Worm (Caenorhabditis elegans): ENCODE measurements around the gene K11H12.5.

K11H12.5 gene

DNA sequence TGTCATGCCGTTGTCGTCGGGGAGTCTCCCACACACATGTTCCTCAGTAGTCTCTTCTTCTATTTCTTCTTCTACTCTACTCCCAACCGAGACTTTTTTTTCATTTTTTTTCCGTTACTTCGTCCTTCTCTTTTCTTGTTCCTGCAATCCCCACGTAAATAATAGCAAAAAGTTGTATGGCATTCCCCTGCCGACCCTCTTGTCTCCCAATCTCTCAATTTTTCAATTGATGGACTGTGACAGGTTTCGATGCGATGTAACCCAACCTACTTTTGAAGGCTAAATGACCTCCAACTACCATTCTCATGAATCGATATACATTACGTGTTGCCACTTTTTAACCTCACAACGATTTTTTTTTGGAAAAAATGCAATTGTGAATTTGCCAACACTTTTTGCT, 12.3 kb upstream of the K11H12.5 start:
- TF ChIP-seq unc-62 (GFP tag; optimal IDR thresholded peaks at IDR 0.05), result no peak

DNA sequence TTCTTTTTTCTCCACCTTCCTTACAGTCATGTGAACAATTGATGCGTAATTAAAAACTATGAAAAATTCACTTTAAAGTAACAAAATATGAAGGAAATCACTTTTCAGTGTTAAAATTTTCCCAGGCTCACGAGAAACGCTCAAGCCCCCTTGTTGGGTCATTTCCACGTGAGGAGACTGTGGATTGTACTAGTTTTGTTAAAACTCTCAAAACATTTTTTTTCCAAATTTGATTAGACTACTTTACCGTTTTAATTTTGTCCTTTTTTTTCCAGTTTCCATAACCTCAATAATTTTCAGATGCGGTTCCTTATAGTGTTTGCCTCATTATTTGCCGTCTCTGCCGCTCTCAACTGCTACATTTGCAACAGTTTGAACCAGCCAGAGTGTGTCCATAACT, 11.2 kb upstream of the K11H12.5 start, which contains the start of gene K11H12.7:
K11H12.7 (plus strand) TSS at position 301 of the 400 bp plus-strand sequence.
- no peak for TF ChIP-seq unc-62 (GFP tag; optimal IDR thresholded peaks at IDR 0.05)

DNA sequence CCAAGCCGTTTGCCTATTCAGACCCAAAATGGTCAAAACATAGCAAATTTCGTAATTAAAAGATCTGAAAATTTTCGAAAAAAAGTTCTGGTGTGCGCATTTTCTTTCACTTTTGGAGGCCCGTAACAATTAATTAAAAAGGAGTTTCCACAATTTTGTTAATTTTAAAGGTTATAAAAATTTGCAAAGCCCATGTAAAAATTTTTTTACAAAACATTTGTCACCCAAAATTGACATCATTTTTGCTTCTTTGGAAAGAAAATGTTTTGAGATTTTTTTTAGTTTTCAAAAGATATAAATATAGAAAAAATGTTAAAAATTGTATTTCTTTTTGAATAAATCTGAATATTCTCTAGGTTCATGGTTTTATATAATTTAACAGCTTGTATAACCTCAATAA, 9.4 kb upstream of the K11H12.5 start, which contains the start of gene K11H12.6:
K11H12.6 (plus strand) TSS at position 301 of the 400 bp plus-strand sequence.
- no peak for TF ChIP-seq unc-62 (GFP tag; optimal IDR thresholded peaks at IDR 0.05)

DNA sequence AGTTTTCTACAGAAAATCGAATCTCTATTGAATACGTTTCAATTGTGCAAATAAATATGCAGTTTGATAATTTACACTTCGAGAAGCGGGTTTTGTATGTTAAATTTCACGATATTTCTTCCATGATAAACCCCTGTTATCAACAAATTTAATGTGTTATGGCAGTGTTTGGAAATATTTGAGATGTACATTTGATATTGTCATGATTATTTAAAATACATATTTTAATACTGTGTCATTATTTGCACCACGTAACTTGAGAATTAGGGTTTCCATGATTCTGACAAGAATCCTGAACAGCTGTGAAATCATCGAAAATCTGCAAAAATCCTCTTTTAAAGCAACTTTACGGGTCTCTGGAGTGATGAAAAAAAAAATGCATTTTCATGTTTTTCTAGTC, 5.9 kb upstream of the K11H12.5 start, which contains the start of gene K11H12.11:
K11H12.11 (minus strand) TSS at position 101 of the 400 bp plus-strand sequence.
- no peak for TF ChIP-seq unc-62 (GFP tag; optimal IDR thresholded peaks at IDR 0.05)

DNA sequence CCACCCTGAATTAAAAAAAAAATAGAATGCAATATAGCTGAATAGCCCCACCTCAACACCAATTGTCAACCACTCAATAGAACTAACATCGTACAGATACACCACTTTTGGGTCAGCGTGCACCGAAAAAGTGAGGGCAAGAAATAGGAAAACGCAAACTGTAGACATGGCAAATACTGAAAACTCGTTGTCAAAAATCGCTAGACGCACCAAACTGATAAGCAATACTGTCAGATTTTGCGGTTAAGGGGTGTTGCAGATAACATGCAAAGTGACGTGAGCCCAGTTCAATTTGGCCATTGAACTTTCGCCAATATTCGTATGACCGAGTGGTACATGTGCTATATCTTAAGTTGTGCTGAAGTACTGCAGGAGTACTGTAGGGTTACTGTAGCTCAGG, 3.1 kb upstream of the K11H12.5 start, which contains the start of gene K11H12.3:
K11H12.3 (minus strand) TSS at position 168 of the 400 bp plus-strand sequence.
- TF ChIP-seq unc-62 (GFP tag; optimal IDR thresholded peaks at IDR 0.05), result no peak

DNA sequence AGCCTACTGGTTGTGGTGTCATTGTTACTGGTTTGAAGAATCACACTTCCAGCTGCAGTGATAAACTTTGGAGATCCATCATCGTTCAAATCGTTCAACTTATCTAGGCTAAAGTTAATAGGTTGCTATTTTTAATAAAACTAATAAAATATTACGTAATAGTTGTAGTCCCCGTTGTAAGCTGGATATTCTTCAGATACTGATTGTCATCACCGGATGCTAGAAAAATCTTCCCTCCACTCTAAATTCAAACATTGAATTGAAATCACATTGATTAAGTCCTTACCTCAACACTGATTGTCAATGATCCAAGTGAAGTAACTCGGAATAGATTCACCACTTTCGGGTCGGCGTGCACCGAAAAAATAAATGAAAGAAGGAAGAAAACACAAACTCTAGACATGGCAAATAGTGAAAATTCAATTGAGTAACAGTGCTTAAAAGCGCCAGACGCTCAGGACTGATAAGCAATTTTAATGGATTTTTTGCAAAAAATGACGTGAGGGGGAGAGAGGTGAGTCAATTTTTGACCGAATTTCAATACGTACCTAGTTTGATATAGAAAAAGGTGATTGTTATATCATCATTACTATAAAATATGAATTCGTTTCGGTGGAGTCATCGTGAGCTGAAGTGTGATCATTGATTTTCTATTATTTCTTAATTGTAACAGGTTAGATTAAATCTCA, 765 bp upstream of the K11H12.5 start, which contains the start of the genes K11H12.4 and K11H12.10:
K11H12.4 (minus strand) TSS at position 413 of the 689 bp plus-strand sequence.
K11H12.10 (plus strand) TSS at position 605 of the 689 bp plus-strand sequence.
- no peak for TF ChIP-seq unc-62 (GFP tag; optimal IDR thresholded peaks at IDR 0.05)

DNA sequence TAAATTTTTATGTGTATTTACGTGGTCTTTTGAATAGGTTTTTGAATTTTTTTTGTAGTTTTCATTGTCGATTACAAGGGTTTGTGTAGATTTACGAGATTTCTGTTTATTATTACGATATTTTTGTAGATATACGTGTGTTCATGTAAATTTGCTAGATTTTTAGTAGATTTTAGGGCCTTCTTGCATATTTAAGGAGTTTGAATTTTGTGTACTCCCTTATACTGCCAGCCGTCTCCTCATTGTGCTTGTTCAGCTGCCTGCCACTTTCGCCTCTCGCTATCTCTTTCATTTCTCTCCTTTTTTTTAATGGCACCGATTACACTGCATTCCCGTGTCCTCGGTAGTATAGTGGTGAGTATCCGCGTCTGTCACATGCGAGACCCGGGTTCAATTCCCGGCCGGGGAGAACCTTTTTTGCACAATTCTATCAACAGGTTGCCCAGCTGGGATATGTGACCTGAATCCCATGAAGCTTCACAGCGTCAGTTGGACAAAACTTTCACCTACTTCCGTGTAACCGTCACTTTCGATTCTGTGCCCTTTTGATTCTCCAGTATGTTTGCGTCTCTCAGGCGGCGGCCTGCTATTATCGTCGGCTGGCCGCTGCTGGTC, 6.5 kb downstream of the K11H12.5 start:
- no peak for TF ChIP-seq unc-62 (GFP tag; optimal IDR thresholded peaks at IDR 0.05)

DNA sequence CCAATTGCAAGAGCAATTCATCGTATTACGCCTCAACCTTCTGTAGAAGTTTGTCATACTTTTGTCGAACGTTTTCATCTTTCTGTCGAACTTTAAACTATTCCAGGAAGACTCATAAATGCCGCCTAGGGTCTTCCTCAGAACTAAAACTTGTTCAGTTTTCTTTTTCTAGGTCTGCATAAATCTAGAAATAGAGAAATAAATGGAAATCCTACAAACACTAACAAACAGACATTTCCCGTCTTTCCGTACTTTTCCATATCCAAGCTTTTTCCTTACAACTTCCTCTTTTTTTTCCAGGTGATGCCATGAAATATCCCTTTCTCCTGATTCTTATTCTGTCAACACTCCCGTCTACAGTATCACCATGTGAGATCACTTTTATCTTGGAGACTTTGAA, 7.8 kb downstream of the K11H12.5 start, which contains the start of gene cutl-28:
cutl-28 (plus strand) TSS at position 301 of the 400 bp plus-strand sequence.
- TF ChIP-seq unc-62 (GFP tag; optimal IDR thresholded peaks at IDR 0.05), result no peak

DNA sequence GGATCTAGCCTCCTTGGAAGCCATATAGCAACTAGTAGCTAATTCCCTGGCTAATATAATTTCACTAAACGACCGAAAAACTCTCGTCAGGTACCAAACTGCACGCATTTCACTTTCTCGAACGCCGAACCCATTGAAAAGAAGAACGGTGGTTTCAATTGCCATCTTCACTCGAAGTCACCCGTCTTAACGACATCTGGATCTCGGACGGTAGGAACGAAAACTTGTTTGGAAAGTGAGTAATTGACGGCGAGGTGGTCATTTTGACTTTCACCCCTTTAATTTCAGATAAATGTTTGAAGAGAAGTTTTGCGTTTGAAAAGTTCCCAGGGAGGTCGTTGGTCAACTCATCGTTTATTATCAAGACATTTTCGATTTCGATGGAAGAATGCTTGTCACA, 8.4 kb downstream of the K11H12.5 start:
- no peak for TF ChIP-seq unc-62 (GFP tag; optimal IDR thresholded peaks at IDR 0.05)

DNA sequence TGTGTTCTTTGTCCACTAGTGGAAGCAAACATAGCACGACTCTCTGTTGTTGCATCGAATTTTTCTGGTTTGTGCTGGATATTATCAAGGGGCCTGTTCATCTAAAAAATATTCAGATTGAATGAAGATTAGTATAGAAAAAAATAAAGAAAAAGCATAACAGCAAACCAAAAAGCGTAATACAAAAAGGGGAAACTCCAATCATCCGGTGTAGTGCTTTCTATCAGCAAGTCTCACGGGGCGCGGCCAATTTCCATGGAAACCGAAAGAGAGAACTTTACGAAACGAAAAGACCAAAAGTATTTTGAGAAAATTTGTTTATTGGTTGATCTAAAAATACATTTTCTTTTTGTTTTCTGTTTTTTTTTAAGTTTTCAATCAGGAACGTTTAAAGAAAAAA, 21.9 kb downstream of the K11H12.5 start, which contains the start of gene Y55F3C.17:
Y55F3C.17 (minus strand) TSS at position 101 of the 400 bp plus-strand sequence.
- no peak for TF ChIP-seq unc-62 (GFP tag; optimal IDR thresholded peaks at IDR 0.05)

DNA sequence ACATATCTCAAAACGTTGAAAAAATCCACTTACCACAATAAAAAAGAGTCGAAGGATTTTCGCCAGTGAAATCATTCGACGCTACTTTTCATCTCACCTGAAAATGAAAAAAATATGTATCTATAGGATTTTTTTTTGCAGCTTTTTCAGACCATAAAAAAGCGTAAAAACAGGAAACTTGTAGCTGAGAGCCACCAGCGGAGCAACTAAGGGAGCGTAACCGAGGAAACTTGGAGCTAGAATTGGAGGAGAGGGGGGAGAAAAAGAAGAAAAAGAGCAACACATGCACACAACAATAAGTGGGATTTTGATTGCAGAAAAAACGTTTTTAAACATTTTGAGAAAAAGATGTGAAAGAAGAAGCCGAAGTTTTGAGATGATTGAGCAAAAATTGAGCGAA, 31.3 kb downstream of the K11H12.5 start, which contains the start of gene cutl-26:
cutl-26 (minus strand) TSS at position 101 of the 400 bp plus-strand sequence.
- no peak for TF ChIP-seq unc-62 (GFP tag; optimal IDR thresholded peaks at IDR 0.05)

DNA sequence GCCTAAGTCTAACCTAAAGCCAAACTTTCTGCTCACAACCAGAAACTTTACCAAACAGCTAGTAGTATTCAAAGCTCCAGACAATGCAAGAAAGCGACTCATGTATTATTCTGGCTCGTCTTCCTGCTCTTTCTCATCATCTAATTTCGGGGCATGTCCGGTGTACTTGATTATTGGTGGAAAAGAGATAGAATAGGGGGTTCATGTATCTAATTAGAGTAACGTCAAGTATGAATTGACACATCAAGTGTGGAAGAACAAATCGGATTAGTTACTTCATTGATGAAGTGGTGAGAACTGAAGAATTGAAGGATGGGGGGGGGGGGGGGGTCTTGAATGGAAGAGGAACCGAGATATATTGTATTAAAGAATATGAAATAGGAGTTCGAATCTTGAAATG, 39.1 kb downstream of the K11H12.5 start:
- TF ChIP-seq unc-62 (GFP tag; optimal IDR thresholded peaks at IDR 0.05), result no peak

DNA sequence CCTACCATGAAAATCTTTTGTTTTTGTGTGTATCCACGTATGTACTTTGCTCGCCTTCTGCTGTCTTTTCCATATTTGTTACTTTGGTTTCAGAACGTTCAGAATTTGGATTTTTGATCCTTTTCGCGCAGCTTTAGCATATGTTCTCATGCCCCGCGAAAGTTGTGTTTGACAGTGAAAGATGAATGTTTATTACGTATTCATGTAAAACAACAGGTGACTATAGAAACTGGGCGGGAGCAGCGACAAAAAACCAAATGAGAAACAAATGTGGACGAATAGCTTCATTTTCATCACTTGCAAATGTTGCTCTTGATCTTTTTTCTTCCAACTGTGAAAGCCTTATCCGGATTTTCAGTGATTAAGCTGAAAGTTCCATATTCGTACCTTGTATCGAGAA, 39.9 kb downstream of the K11H12.5 start, which contains the start of gene clec-164:
clec-164 (plus strand) TSS at position 301 of the 400 bp plus-strand sequence.
- no peak for TF ChIP-seq unc-62 (GFP tag; optimal IDR thresholded peaks at IDR 0.05)

DNA sequence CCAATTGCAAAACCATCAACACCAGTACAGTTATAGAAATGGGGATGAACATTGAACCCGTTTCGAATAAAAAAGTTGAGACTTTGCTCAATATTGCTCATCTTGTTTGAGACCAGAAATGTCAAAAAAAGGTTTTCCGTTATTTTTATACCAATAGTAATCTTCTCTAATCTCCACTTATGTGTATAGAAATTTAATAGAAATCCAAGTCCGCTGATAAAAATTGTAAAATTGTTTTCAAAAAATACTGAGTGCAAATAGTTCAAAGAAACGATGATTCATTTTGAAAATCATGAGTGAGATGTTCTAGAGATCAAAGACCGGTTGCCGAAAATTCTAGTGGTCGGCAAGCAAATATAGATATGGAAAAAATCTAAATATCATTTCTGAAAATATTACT, 43.0 kb downstream of the K11H12.5 start, which contains the start of gene Y55F3C.10:
Y55F3C.10 (minus strand) TSS at position 101 of the 400 bp plus-strand sequence.
- TF ChIP-seq unc-62 (GFP tag; optimal IDR thresholded peaks at IDR 0.05), result no peak

DNA sequence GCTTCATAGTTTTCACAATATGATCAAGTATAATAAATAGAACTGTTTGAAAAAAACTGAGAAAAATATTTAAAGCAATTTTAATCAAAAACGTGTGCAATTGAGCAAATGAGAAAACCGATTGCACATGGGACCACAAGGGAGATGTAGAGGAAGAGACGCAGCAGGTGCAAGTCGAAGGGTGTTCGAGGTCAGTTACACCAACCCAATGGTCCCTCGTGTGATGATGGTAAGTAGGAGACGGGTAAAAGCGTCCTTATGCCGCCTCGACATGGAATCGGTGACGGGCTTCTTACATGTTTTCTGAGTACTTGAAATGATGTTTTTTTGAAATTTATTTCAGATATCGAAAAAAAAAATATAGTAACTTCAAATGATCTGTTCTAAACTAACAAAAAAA, 51.7 kb downstream of the K11H12.5 start, which contains the start of gene Y55F3C.9:
Y55F3C.9 (minus strand) TSS at position 101 of the 400 bp plus-strand sequence.
- TF ChIP-seq unc-62 (GFP tag; optimal IDR thresholded peaks at IDR 0.05), result no peak
